Fruit fly (Drosophila melanogaster) whole organism, embryonic: ENCODE data around the gene CG6023.
A peak's percentile ranks its signal among the peaks of the same experiment; 100 is the strongest.

Experiments
- CG10366 ChIP-seq: fragments of 200-800 bp; sonication (Bioruptor generic); IDR thresholded peaks from 2 replicates; pipeline ENCODE4 v1.3.6; 2022; ENCODE audit warnings: missing biosample characterization, missing genetic modification characterization
- CG10543 ChIP-seq: fragments of 200-800 bp; sonication (Bioruptor generic); optimal IDR thresholded peaks from 3 replicates; lab custom pipeline; 2017; ENCODE audit warnings: missing biosample characterization, mild to moderate bottlenecking, missing genetic modification characterization, moderate library complexity
- CG11723 ChIP-seq: fragments of 200-800 bp; sonication (Bioruptor generic); optimal IDR thresholded peaks from 2 replicates; lab custom pipeline; 2017; ENCODE audit warnings: missing biosample characterization, mild to moderate bottlenecking, missing genetic modification characterization
- CG12219 ChIP-seq: fragments of 200-800 bp; sonication (Bioruptor generic); optimal IDR thresholded peaks from 3 replicates; lab custom pipeline; 2018; ENCODE audit warnings: missing biosample characterization, mild to moderate bottlenecking, missing genetic modification characterization
- CG12769 ChIP-seq: fragments of 200-800 bp; sonication (Bioruptor generic); optimal IDR thresholded peaks from 2 replicates; lab custom pipeline; 2019; ENCODE audit warnings: missing biosample characterization, mild to moderate bottlenecking, missing genetic modification characterization, moderate library complexity
- CG15479 ChIP-seq: fragments of 200-800 bp; sonication (Bioruptor generic); optimal IDR thresholded peaks from 3 replicates; lab custom pipeline; 2019; ENCODE audit warnings: missing biosample characterization, mild to moderate bottlenecking, missing genetic modification characterization, moderate library complexity
- CG16813 ChIP-seq: fragments of 200-800 bp; sonication (Bioruptor generic); IDR thresholded peaks from 3 replicates; pipeline ENCODE4 v1.3.6; 2022; ENCODE audit warnings: missing biosample characterization, missing genetic modification characterization; ENCODE audit not compliant: partially characterized antibody
- CG17829 ChIP-seq: fragments of 200-800 bp; optimal IDR thresholded peaks from 2 replicates; lab custom pipeline; 2019; ENCODE audit warnings: missing biosample characterization, mild to moderate bottlenecking, missing genetic modification characterization, moderate library complexity
- CG2120 ChIP-seq: fragments of 200-800 bp; sonication (Bioruptor generic); optimal IDR thresholded peaks from 3 replicates; lab custom pipeline; 2016; ENCODE audit warnings: missing biosample characterization, missing genetic modification characterization
- CG2712 ChIP-seq: fragments of 200-800 bp; optimal IDR thresholded peaks from 3 replicates; lab custom pipeline; 2019; ENCODE audit warnings: missing biosample characterization, mild to moderate bottlenecking, missing genetic modification characterization, moderate library complexity
- CG31388 ChIP-seq: fragments of 200-800 bp; sonication (Bioruptor generic); optimal IDR thresholded peaks from 2 replicates; lab custom pipeline; 2016; ENCODE audit warnings: missing biosample characterization, missing genetic modification characterization
- CG4707 ChIP-seq: fragments of 200-800 bp; sonication (Bioruptor generic); optimal IDR thresholded peaks from 2 replicates; lab custom pipeline; 2018; ENCODE audit warnings: missing biosample characterization, mild to moderate bottlenecking, missing genetic modification characterization, moderate library complexity
- CG4730 ChIP-seq: fragments of 200-800 bp; sonication (Bioruptor generic); IDR thresholded peaks from 2 replicates; pipeline ENCODE4 v1.3.6; 2022; ENCODE audit warnings: missing biosample characterization, missing genetic modification characterization
- CG5953 ChIP-seq: fragments of 200-800 bp; sonication (Bioruptor generic); IDR thresholded peaks from 2 replicates; pipeline ENCODE4 v1.3.6; 2022; ENCODE audit warnings: missing biosample characterization, missing genetic modification characterization
- CG6254 ChIP-seq: fragments of 200-800 bp; sonication (Bioruptor generic); optimal IDR thresholded peaks from 3 replicates; lab custom pipeline; 2017; ENCODE audit warnings: mild to moderate bottlenecking, missing biosample characterization, missing genetic modification reagents, missing genetic modification characterization
- CG6683 ChIP-seq: fragments of 200-800 bp; sonication (Bioruptor generic); optimal IDR thresholded peaks from 2 replicates; lab custom pipeline; 2017; ENCODE audit warnings: missing biosample characterization, mild to moderate bottlenecking, missing genetic modification characterization, missing genetic modification reagents
- CG6854 ChIP-seq: fragments of 200-800 bp; sonication (Bioruptor generic); optimal IDR thresholded peaks from 3 replicates; lab custom pipeline; 2017; ENCODE audit warnings: missing biosample characterization, mild to moderate bottlenecking, missing genetic modification characterization
- CG9797 ChIP-seq: fragments of 200-800 bp; sonication (Bioruptor generic); optimal IDR thresholded peaks from 3 replicates; lab custom pipeline; 2018; ENCODE audit warnings: missing biosample characterization, mild to moderate bottlenecking, missing genetic modification characterization
- CG9817 ChIP-seq: fragments of 200-800 bp; sonication (Bioruptor generic); optimal IDR thresholded peaks from 2 replicates; lab custom pipeline; 2018; ENCODE audit warnings: missing biosample characterization, mild to moderate bottlenecking, missing genetic modification characterization, moderate library complexity
- Deaf1 ChIP-seq: fragments of 200-800 bp; optimal IDR thresholded peaks from 3 replicates; lab custom pipeline; 2019; ENCODE audit warnings: missing biosample characterization, mild to moderate bottlenecking, missing genetic modification characterization, moderate library complexity
- Fer2 ChIP-seq: fragments of 200-800 bp; sonication (Bioruptor generic); optimal IDR thresholded peaks from 2 replicates; lab custom pipeline; 2018; ENCODE audit warnings: missing biosample characterization, mild to moderate bottlenecking, missing genetic modification characterization, moderate library complexity
- Gug ChIP-seq: fragments of 200-800 bp; sonication (Bioruptor generic); IDR thresholded peaks from 4 replicates; pipeline ENCODE4 v1.3.6; 2022; ENCODE audit warnings: missing biosample characterization, missing genetic modification characterization
- Hmr ChIP-seq: fragments of 200-800 bp; sonication (Bioruptor generic); optimal IDR thresholded peaks from 3 replicates; lab custom pipeline; 2017; ENCODE audit warnings: mild to moderate bottlenecking, missing biosample characterization, missing genetic modification reagents, missing genetic modification characterization
- Kr ChIP-seq: fragments of 200-800 bp; sonication (Bioruptor generic); optimal IDR thresholded peaks from 2 replicates; lab custom pipeline; 2017; ENCODE audit warnings: missing biosample characterization, mild to moderate bottlenecking, missing genetic modification characterization
- MBD-R2 ChIP-seq: fragments of 200-800 bp; sonication (Bioruptor generic); IDR thresholded peaks from 2 replicates; pipeline ENCODE4 v1.3.6; 2022; ENCODE audit warnings: missing biosample characterization, missing genetic modification characterization
- Max ChIP-seq: fragments of 200-800 bp; sonication (Bioruptor generic); optimal IDR thresholded peaks from 2 replicates; lab custom pipeline; 2016; ENCODE audit warnings: missing biosample characterization, mild to moderate bottlenecking, missing genetic modification characterization
- Rx ChIP-seq: fragments of 200-800 bp; sonication (Bioruptor generic); IDR thresholded peaks from 2 replicates; pipeline ENCODE4 v1.3.6; 2022; ENCODE audit warnings: missing biosample characterization, missing genetic modification characterization
- Tbp ChIP-seq: fragments of >200 bp; optimal IDR thresholded peaks from 2 replicates; lab custom pipeline; 2018; ENCODE audit warnings: missing biosample characterization, missing genetic modification characterization
- chn ChIP-seq: fragments of 200-800 bp; sonication (Bioruptor generic); optimal IDR thresholded peaks from 2 replicates; lab custom pipeline; 2016; ENCODE audit warnings: missing biosample characterization, missing genetic modification characterization
- croc ChIP-seq: fragments of 200-800 bp; sonication (Bioruptor generic); conservative IDR thresholded peaks from 3 replicates; pipeline ENCODE4 v1.3.6; 2022; ENCODE audit warnings: missing biosample characterization, missing genetic modification characterization
- dati ChIP-seq: fragments of 200-800 bp; sonication (Bioruptor generic); IDR thresholded peaks from 2 replicates; pipeline ENCODE4 v1.3.6; 2022; ENCODE audit warnings: missing biosample characterization, missing genetic modification characterization
- fd96Cb ChIP-seq: fragments of 200-800 bp; sonication (Bioruptor generic); optimal IDR thresholded peaks from 2 replicates; lab custom pipeline; 2018; ENCODE audit warnings: missing biosample characterization, mild to moderate bottlenecking, missing genetic modification characterization, moderate library complexity
- ham ChIP-seq: fragments of 200-800 bp; sonication (Bioruptor generic); IDR thresholded peaks from 2 replicates; pipeline ENCODE4 v1.3.6; 2022; ENCODE audit warnings: missing biosample characterization, missing genetic modification characterization
- hkb ChIP-seq, 2 experiments: fragments of 200-800 bp in 1 of 2; fragments of >200 bp in 1 of 2; sonication (Bioruptor generic) in 1 of 2; IDR thresholded peaks in 1 of 2; optimal IDR thresholded peaks in 1 of 2; 2 replicates each; pipeline versions ENCODE4 v1.3.6 to Lab custom; 2017 to 2022; ENCODE audit warnings: missing biosample characterization in 1 of 2, missing genetic modification characterization in 1 of 2
- ind ChIP-seq: fragments of 200-800 bp; sonication (Bioruptor generic); optimal IDR thresholded peaks from 3 replicates; lab custom pipeline; 2016; ENCODE audit warnings: missing biosample characterization, missing genetic modification characterization
- lilli ChIP-seq: fragments of 200-800 bp; sonication (Bioruptor generic); optimal IDR thresholded peaks from 3 replicates; lab custom pipeline; 2016; ENCODE audit warnings: missing biosample characterization, missing genetic modification characterization
- lola ChIP-seq, 3 experiments: fragments of >200 bp in 2 of 3; fragments of 200-800 bp in 1 of 3; sonication (Bioruptor generic) in 1 of 3; optimal IDR thresholded peaks; 2 replicates each; lab custom pipeline; 2017 to 2019; ENCODE audit warnings: missing biosample characterization in 3 of 3, missing genetic modification characterization in 3 of 3, mild to moderate bottlenecking in 1 of 3, moderate library complexity in 1 of 3
- otp ChIP-seq: fragments of 200-800 bp; sonication (Bioruptor generic); IDR thresholded peaks from 3 replicates; pipeline ENCODE4, ENCODE4 v1.3.6; 2022; ENCODE audit warnings: missing biosample characterization, missing genetic modification characterization
- pita ChIP-seq: fragments of 200-800 bp; sonication (Bioruptor generic); optimal IDR thresholded peaks from 2 replicates; lab custom pipeline; 2017; ENCODE audit warnings: missing biosample characterization, mild to moderate bottlenecking, missing genetic modification characterization
- pnt ChIP-seq: fragments of 200-800 bp; sonication (Bioruptor generic); optimal IDR thresholded peaks from 3 replicates; lab custom pipeline; 2016; ENCODE audit warnings: missing biosample characterization, missing genetic modification characterization
- scrt ChIP-seq: fragments of 200-800 bp; sonication (Bioruptor generic); optimal IDR thresholded peaks from 2 replicates; lab custom pipeline; 2018; ENCODE audit warnings: missing biosample characterization, mild to moderate bottlenecking, missing genetic modification characterization, moderate library complexity
- sd ChIP-seq: fragments of 200-800 bp; sonication (Bioruptor generic); optimal IDR thresholded peaks from 3 replicates; lab custom pipeline; 2018; ENCODE audit warnings: missing biosample characterization, mild to moderate bottlenecking, missing genetic modification characterization, moderate library complexity
- shn ChIP-seq: fragments of 200-800 bp; sonication (Bioruptor generic); optimal IDR thresholded peaks from 3 replicates; lab custom pipeline; 2016; ENCODE audit warnings: missing biosample characterization, missing genetic modification characterization
- slbo ChIP-seq: fragments of 200-800 bp; sonication (Bioruptor generic); IDR thresholded peaks from 2 replicates; pipeline ENCODE4 v1.3.6; 2022; ENCODE audit warnings: missing biosample characterization, missing genetic modification characterization
- slou ChIP-seq: fragments of 200-800 bp; sonication (Bioruptor generic); optimal IDR thresholded peaks from 3 replicates; lab custom pipeline; 2016; ENCODE audit warnings: missing biosample characterization, missing genetic modification characterization
- yki ChIP-seq: fragments of >200 bp; optimal IDR thresholded peaks from 3 replicates; lab custom pipeline; 2018

CG6023 gene

DNA sequence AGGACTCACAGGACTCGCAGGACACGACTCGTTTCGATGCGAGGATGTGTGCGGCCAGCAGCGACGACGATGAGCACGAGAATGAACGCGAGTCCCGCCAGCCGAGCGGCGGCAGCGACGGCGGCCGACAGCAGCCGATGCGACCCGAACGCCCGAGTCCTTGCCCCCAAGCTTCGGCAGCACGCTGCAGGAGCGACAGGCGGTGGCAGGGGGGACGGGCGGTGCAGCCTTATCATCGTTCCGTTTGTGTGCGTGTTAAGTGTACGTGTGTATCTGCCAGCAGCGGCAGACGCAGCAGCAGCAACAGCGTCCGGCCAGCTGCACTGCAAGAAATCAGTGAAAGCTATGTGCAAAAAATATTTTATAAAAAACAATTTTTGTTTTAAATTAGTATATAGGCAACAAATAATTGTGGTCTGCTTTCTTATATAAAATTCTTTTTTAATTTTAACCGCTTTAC is 35.2 kb upstream of the CG6023 start, which contains the start of gene kairos (continued):
- TF ChIP-seq Deaf1 (tag; lab: Kevin White, UChicago): peak; percentile 98
- TF ChIP-seq Rx (GFP tag; lab: Robert Waterston, UW): peak; percentile 30; the same call in 1 of the 2 replicates
- no peak for TF ChIP-seq hkb (optimal IDR thresholded peaks at IDR 0.05; lab: Kevin White, UChicago)
- peak; percentile 48; the same call in 1 of the 2 replicates for TF ChIP-seq hkb (GFP tag; IDR thresholded peaks at IDR 0.05; lab: Robert Waterston, UW)
- TF ChIP-seq CG6683: no peak
- TF ChIP-seq CG11723 (GFP tag; lab: Kevin White, UChicago): no peak
- TF ChIP-seq ind: peak; percentile 7
- no peak for TF ChIP-seq sd (tag; lab: Kevin White, UChicago)
- TF ChIP-seq CG2712: peak; percentile 27
- TF ChIP-seq pnt: no peak
- TF ChIP-seq slbo (GFP tag; lab: Robert Waterston, UW): 0 out of 2 replicates have a peak, but pooled peaks have one; percentile 32
- TF ChIP-seq ham (GFP tag; lab: Robert Waterston, UW): no peak
- TF ChIP-seq CG10543: no peak
- TF ChIP-seq CG10366 (GFP tag; lab: Robert Waterston, UW): 0 out of 2 replicates have a peak, but pooled peaks have one; percentile 15
- TF ChIP-seq CG9797 (GFP tag; lab: Kevin White, UChicago): no peak

- no peak for TF ChIP-seq dati
Observed at dm6 chrX:18350609-18351008, 29.6 kb upstream of the CG6023 start.

DNA sequence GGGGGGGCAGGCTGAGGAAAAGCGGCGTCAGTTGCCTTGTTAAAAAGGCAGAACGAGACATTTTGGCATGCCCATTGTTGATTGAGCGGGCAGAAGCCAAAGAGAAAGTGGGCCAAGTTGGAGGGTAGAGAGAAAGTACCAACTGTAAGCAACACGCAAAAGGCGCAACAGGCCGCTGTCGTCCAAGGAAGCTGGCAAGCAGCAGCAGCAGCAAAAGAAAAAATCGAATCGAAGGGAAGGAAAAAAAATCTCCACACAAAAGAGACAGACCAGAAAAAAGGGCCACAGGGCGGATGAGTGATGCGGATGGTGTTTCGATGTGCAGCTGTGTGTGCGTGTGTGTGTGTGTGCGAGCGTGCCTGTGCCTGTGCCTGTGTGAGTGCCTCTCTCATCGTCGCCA is 26.6 kb upstream of the CG6023 start:
- TF ChIP-seq scrt (GFP tag; lab: Kevin White, UChicago): peak; percentile 92
- no peak for TF ChIP-seq chn (GFP tag; lab: Kevin White, UChicago)

- no peak for TF ChIP-seq CG12769 (tag; lab: Kevin White, UChicago)
- no peak for TF ChIP-seq Gug (GFP tag; lab: Robert Waterston, UW)
- no peak for TF ChIP-seq Tbp
- no peak for TF ChIP-seq dati
- no peak for TF ChIP-seq shn (GFP tag; lab: Kevin White, UChicago)
- no peak for TF ChIP-seq CG4730
- no peak for TF ChIP-seq Max (GFP tag; lab: Kevin White, UChicago)
- peak; percentile 51 for TF ChIP-seq CG2120 (GFP tag; lab: Kevin White, UChicago)
- TF ChIP-seq CG31388 (GFP tag; lab: Kevin White, UChicago): no peak
- TF ChIP-seq lola (GFP tag; optimal IDR thresholded peaks at IDR 0.05; lab: Kevin White, UChicago): no peak
- no peak for TF ChIP-seq croc (GFP tag; lab: Robert Waterston, UW)
- no peak for TF ChIP-seq pita (GFP tag; lab: Kevin White, UChicago)
- TF ChIP-seq CG12219 (GFP tag; lab: Kevin White, UChicago): no peak
- TF ChIP-seq MBD-R2 (GFP tag; lab: Robert Waterston, UW): no peak
- TF ChIP-seq slou (GFP tag; lab: Kevin White, UChicago): no peak
- TF ChIP-seq CG6254 (GFP tag; lab: Kevin White, UChicago): no peak
- no peak for TF ChIP-seq sd (tag; lab: Kevin White, UChicago)
- TF ChIP-seq fd96Cb (tag; lab: Kevin White, UChicago): no peak
- no peak for TF ChIP-seq Fer2 (tag; lab: Kevin White, UChicago)
- TF ChIP-seq CG15479 (GFP tag; lab: Kevin White, UChicago): no peak
- no peak for TF ChIP-seq otp (GFP tag; lab: Robert Waterston, UW)
- TF ChIP-seq CG17829 (tag; lab: Kevin White, UChicago): no peak
- TF ChIP-seq CG9817 (tag; lab: Kevin White, UChicago): no peak
- no peak for TF ChIP-seq CG6854 (GFP tag; lab: Kevin White, UChicago)
- no peak for TF ChIP-seq CG5953
- TF ChIP-seq CG4707 (GFP tag; lab: Kevin White, UChicago): no peak
- TF ChIP-seq Kr (GFP tag; lab: Kevin White, UChicago): no peak
- TF ChIP-seq yki (lab: Kevin White, UChicago): no peak
- peak; percentile 38 for TF ChIP-seq Hmr (GFP tag; lab: Kevin White, UChicago)
- TF ChIP-seq lilli: no peak
- no peak for TF ChIP-seq CG16813
Observed at dm6 chrX:18341014-18341413, 20.0 kb upstream of the CG6023 start.
